Worm (Caenorhabditis elegans) whole organism, L4 larva: ENCODE results near the gene B0563.18.
A peak's percentile ranks its signal among the peaks of the same experiment; 100 is the strongest.

ENCODE experiments used
- F10B5.3 ChIP-seq: sonication (generic microtip); optimal IDR thresholded peaks from 2 replicates; lab custom pipeline; 2016; ENCODE audit warnings: mild to moderate bottlenecking, missing genetic modification characterization, missing compliant biosample characterization
- F26F4.8 ChIP-seq: fragments of 200-800 bp; sonication (Bioruptor generic); conservative IDR thresholded peaks from 2 replicates; pipeline ENCODE4 v1.3.6; 2022; ENCODE audit warnings: missing genetic modification characterization, missing compliant biosample characterization
- F37D6.2 ChIP-seq: sonication (generic microtip); optimal IDR thresholded peaks from 2 replicates; lab custom pipeline; 2016; ENCODE audit warnings: mild to moderate bottlenecking, missing genetic modification characterization, missing compliant biosample characterization
- F49E8.2 ChIP-seq: sonication (generic microtip); optimal IDR thresholded peaks from 2 replicates; lab custom pipeline; 2016; ENCODE audit warnings: missing compliant biosample characterization, mild to moderate bottlenecking, missing genetic modification characterization, borderline replicate concordance
- T20F7.1 ChIP-seq: fragments of 200-800 bp; sonication (Bioruptor generic); optimal IDR thresholded peaks from 2 replicates; lab custom pipeline; 2018; ENCODE audit warnings: mild to moderate bottlenecking, missing genetic modification characterization, missing compliant biosample characterization
- ZK337.2 ChIP-seq: fragments of 200-800 bp; sonication (Bioruptor generic); IDR thresholded peaks from 2 replicates; pipeline ENCODE4 v1.3.6; 2022; ENCODE audit warnings: missing genetic modification reagents, missing genetic modification characterization, missing compliant biosample characterization
- arid-1 ChIP-seq: fragments of 200-800 bp; sonication (Bioruptor generic); conservative IDR thresholded peaks from 2 replicates; pipeline ENCODE4 v1.3.6; 2022; ENCODE audit warnings: missing genetic modification reagents, missing genetic modification characterization, missing compliant biosample characterization
- ceh-20 ChIP-seq: fragments of 200-800 bp; sonication (Bioruptor generic); IDR thresholded peaks from 2 replicates; pipeline ENCODE4 v1.3.6; 2022; ENCODE audit warnings: missing genetic modification reagents, missing genetic modification characterization, missing compliant biosample characterization
- ceh-32 ChIP-seq: sonication (generic microtip); optimal IDR thresholded peaks from 2 replicates; lab custom pipeline; 2016; ENCODE audit warnings: mild to moderate bottlenecking, missing genetic modification characterization, missing compliant biosample characterization; ENCODE audit not compliant: poor library complexity
- ces-1 ChIP-seq: fragments of 150-350 bp; sonication (generic microtip); optimal IDR thresholded peaks from 4 replicates; lab custom pipeline; 2014; ENCODE audit warnings: missing biosample characterization, missing genetic modification reagents, missing genetic modification characterization
- ctbp-1 ChIP-seq: fragments of 200-800 bp; sonication (Bioruptor generic); IDR thresholded peaks from 2 replicates; pipeline ENCODE4 v1.3.6; 2022; ENCODE audit warnings: missing genetic modification reagents, missing genetic modification characterization, missing compliant biosample characterization
- daf-16 ChIP-seq, 3 experiments: sonication (generic microtip); optimal IDR thresholded peaks; 2 replicates each; lab custom pipeline; 2016 to 2017; ENCODE audit warnings: missing genetic modification characterization in 3 of 3, missing genetic modification reagents in 3 of 3, mild to moderate bottlenecking in 2 of 3, missing compliant biosample characterization in 2 of 3, missing biosample characterization in 1 of 3, moderate library complexity in 1 of 3
- daf-19 ChIP-seq: fragments of 200-800 bp; sonication (Bioruptor generic); conservative IDR thresholded peaks from 2 replicates; pipeline ENCODE4 v1.3.6; 2022; ENCODE audit warnings: missing genetic modification characterization, missing compliant biosample characterization
- dmd-6 ChIP-seq: fragments of 200-800 bp; sonication (Bioruptor generic); IDR thresholded peaks from 2 replicates; pipeline ENCODE4 v1.3.6; 2022; ENCODE audit warnings: missing genetic modification reagents, missing genetic modification characterization, missing compliant biosample characterization
- dmd-9 ChIP-seq: fragments of 200-800 bp; sonication (Bioruptor generic); IDR thresholded peaks from 2 replicates; pipeline ENCODE4 v1.3.6; 2022; ENCODE audit warnings: missing genetic modification reagents, missing genetic modification characterization, missing compliant biosample characterization
- dpl-1 ChIP-seq: fragments of 150-350 bp; optimal IDR thresholded peaks from 2 replicates; lab custom pipeline; 2014; ENCODE audit warnings: missing biosample characterization, missing genetic modification reagents, missing genetic modification characterization
- egl-27 ChIP-seq: sonication (generic microtip); optimal IDR thresholded peaks from 3 replicates; lab custom pipeline; 2017; ENCODE audit warnings: missing biosample characterization, missing genetic modification reagents, missing genetic modification characterization
- fkh-10 ChIP-seq: fragments of 150-350 bp; optimal IDR thresholded peaks from 2 replicates; lab custom pipeline; 2014; ENCODE audit warnings: missing biosample characterization, missing genetic modification reagents, missing genetic modification characterization
- hlh-11 ChIP-seq: fragments of 200-800 bp; sonication (Bioruptor generic); optimal IDR thresholded peaks from 2 replicates; lab custom pipeline; 2018; ENCODE audit warnings: mild to moderate bottlenecking, missing genetic modification characterization, missing compliant biosample characterization
- hlh-30 ChIP-seq: sonication (generic microtip); optimal IDR thresholded peaks from 2 replicates; lab custom pipeline; 2017; ENCODE audit warnings: antibody characterized with exemption, mild to moderate bottlenecking, missing genetic modification characterization, missing compliant biosample characterization; ENCODE audit not compliant: insufficient read depth
- lin-13 ChIP-seq: fragments of 150-350 bp; optimal IDR thresholded peaks from 2 replicates; lab custom pipeline; 2014; ENCODE audit warnings: missing biosample characterization, missing genetic modification reagents, missing genetic modification characterization
- lin-38 ChIP-seq: fragments of 200-800 bp; sonication (Bioruptor generic); IDR thresholded peaks from 2 replicates; pipeline ENCODE4 v1.3.6; 2022; ENCODE audit warnings: missing genetic modification reagents, missing genetic modification characterization, missing compliant biosample characterization
- lin-39 ChIP-seq: fragments of 150-350 bp; optimal IDR thresholded peaks from 2 replicates; lab custom pipeline; 2014; ENCODE audit warnings: missing biosample characterization, missing genetic modification reagents, missing genetic modification characterization
- lir-3 ChIP-seq: sonication (generic microtip); optimal IDR thresholded peaks from 2 replicates; lab custom pipeline; 2016; ENCODE audit warnings: mild to moderate bottlenecking, missing genetic modification characterization, missing compliant biosample characterization
- lsy-2 ChIP-seq, 2 experiments: fragments of 150-350 bp in 1 of 2; sonication (generic microtip) in 1 of 2; optimal IDR thresholded peaks; 2 replicates each; lab custom pipeline; 2014 to 2017; ENCODE audit warnings: missing biosample characterization in 2 of 2, missing genetic modification characterization in 2 of 2
- mdl-1 ChIP-seq, 2 experiments: fragments of 150-350 bp in 1 of 2; sonication (generic microtip) in 1 of 2; optimal IDR thresholded peaks; 2 replicates each; lab custom pipeline; 2014 to 2017; ENCODE audit warnings: missing biosample characterization in 2 of 2, missing genetic modification characterization in 2 of 2
- mep-1 ChIP-seq: fragments of 150-350 bp; sonication (generic microtip); optimal IDR thresholded peaks from 3 replicates; lab custom pipeline; 2014; ENCODE audit warnings: missing biosample characterization, missing genetic modification characterization
- mxl-3 ChIP-seq: fragments of 200-800 bp; sonication (Bioruptor generic); optimal IDR thresholded peaks from 2 replicates; lab custom pipeline; 2018; ENCODE audit warnings: mild to moderate bottlenecking, missing genetic modification characterization, missing compliant biosample characterization
- nhr-11 ChIP-seq: fragments of 150-350 bp; optimal IDR thresholded peaks from 2 replicates; lab custom pipeline; 2014; ENCODE audit warnings: missing biosample characterization, missing genetic modification characterization
- nhr-237 ChIP-seq: sonication (generic microtip); optimal IDR thresholded peaks from 2 replicates; lab custom pipeline; 2017; ENCODE audit warnings: missing biosample characterization, missing genetic modification characterization
- nhr-28 ChIP-seq: fragments of 150-350 bp; optimal IDR thresholded peaks from 2 replicates; lab custom pipeline; 2014; ENCODE audit warnings: missing biosample characterization, missing genetic modification characterization
- nhr-41 ChIP-seq: fragments of 200-800 bp; sonication (Bioruptor generic); IDR thresholded peaks from 2 replicates; pipeline ENCODE4 v1.3.6; 2022; ENCODE audit warnings: missing genetic modification reagents, missing genetic modification characterization, missing compliant biosample characterization
- nhr-48 ChIP-seq: sonication (generic microtip); optimal IDR thresholded peaks from 2 replicates; lab custom pipeline; 2016; ENCODE audit warnings: mild to moderate bottlenecking, missing genetic modification characterization, missing compliant biosample characterization
- nhr-6 ChIP-seq: fragments of 150-350 bp; optimal IDR thresholded peaks from 2 replicates; lab custom pipeline; 2014; ENCODE audit warnings: missing biosample characterization, missing genetic modification characterization
- nhr-77 ChIP-seq: fragments of 150-350 bp; optimal IDR thresholded peaks from 2 replicates; lab custom pipeline; 2014; ENCODE audit warnings: missing biosample characterization, missing genetic modification characterization
- php-3 ChIP-seq: fragments of 200-800 bp; sonication (Bioruptor generic); IDR thresholded peaks from 2 replicates; pipeline ENCODE4 v1.3.6; 2022; ENCODE audit warnings: missing genetic modification reagents, missing genetic modification characterization, missing compliant biosample characterization
- pqm-1 ChIP-seq: sonication (generic microtip); optimal IDR thresholded peaks from 2 replicates; lab custom pipeline; 2017; ENCODE audit warnings: missing biosample characterization, missing genetic modification characterization
- sdz-12 ChIP-seq: fragments of 200-800 bp; sonication (Bioruptor generic); optimal IDR thresholded peaks from 2 replicates; lab custom pipeline; 2018; ENCODE audit warnings: mild to moderate bottlenecking, missing genetic modification characterization, missing compliant biosample characterization
- set-16 ChIP-seq: fragments of 200-800 bp; sonication (Bioruptor generic); IDR thresholded peaks from 2 replicates; pipeline ENCODE4 v1.3.6; 2022; ENCODE audit warnings: missing genetic modification reagents, missing genetic modification characterization, missing compliant biosample characterization
- skn-1 ChIP-seq: fragments of 150-350 bp; optimal IDR thresholded peaks from 2 replicates; lab custom pipeline; 2014; ENCODE audit warnings: missing biosample characterization, missing genetic modification characterization
- snpc-1.2 ChIP-seq: fragments of 200-800 bp; sonication (Bioruptor generic); IDR thresholded peaks from 2 replicates; pipeline ENCODE4 v1.3.6; 2022; ENCODE audit warnings: missing genetic modification reagents, missing genetic modification characterization, missing compliant biosample characterization
- spr-1 ChIP-seq: sonication (generic microtip); optimal IDR thresholded peaks from 2 replicates; lab custom pipeline; 2016; ENCODE audit warnings: mild to moderate bottlenecking, missing genetic modification characterization, missing compliant biosample characterization
- spr-3 ChIP-seq: fragments of 200-800 bp; sonication (Bioruptor generic); optimal IDR thresholded peaks from 2 replicates; lab custom pipeline; 2018; ENCODE audit warnings: mild to moderate bottlenecking, missing genetic modification characterization, missing compliant biosample characterization
- tra-1 ChIP-seq: fragments of 200-800 bp; sonication (Bioruptor generic); IDR thresholded peaks from 2 replicates; pipeline ENCODE4 v1.3.6; 2022; ENCODE audit warnings: missing genetic modification reagents, missing genetic modification characterization, missing compliant biosample characterization
- vab-7 ChIP-seq: fragments of 200-800 bp; sonication (Bioruptor generic); IDR thresholded peaks from 2 replicates; pipeline ENCODE4 v1.3.6; 2022; ENCODE audit warnings: missing genetic modification reagents, missing genetic modification characterization, missing compliant biosample characterization
- zag-1 ChIP-seq: fragments of 150-350 bp; optimal IDR thresholded peaks from 2 replicates; lab custom pipeline; 2014; ENCODE audit warnings: missing biosample characterization, missing genetic modification characterization
- zfp-3 ChIP-seq: fragments of 200-800 bp; sonication (Bioruptor generic); conservative IDR thresholded peaks from 2 replicates; pipeline ENCODE4 v1.3.6; 2022; ENCODE audit warnings: missing genetic modification reagents, missing genetic modification characterization, missing compliant biosample characterization
- zip-2 ChIP-seq: fragments of 150-350 bp; optimal IDR thresholded peaks from 2 replicates; lab custom pipeline; 2014; ENCODE audit warnings: missing biosample characterization, missing genetic modification characterization
- ztf-7 ChIP-seq: fragments of 150-350 bp; optimal IDR thresholded peaks from 2 replicates; lab custom pipeline; 2014; ENCODE audit warnings: missing biosample characterization, missing genetic modification characterization

The B0563.18 gene

DNA sequence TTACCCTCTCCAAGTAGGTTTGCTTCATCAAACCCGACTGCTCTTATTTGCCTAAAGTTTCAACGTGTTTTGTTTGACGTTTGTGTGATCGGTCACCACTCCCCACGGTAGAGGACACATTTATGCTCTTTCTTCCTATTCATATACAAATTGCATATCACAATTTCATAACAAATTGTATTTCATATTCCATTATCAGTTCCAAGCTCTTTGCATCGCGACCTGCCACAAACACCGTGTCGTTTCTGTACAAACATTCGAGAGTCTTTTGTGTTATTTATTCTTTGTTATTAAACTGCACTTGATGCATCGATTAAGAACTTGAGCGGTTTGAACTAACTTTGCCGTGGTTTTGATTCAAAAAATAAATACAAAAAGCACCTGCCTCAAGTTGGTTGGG, 37.7 kb downstream of the B0563.18 start (continued):
- no peak for TF ChIP-seq egl-27 (tag; lab: Kevin White, UChicago)
- TF ChIP-seq daf-16 (GFP tag; optimal IDR thresholded peaks at IDR 0.05; lab: Kevin White, UChicago), result no peak
- TF ChIP-seq daf-16 (tag; optimal IDR thresholded peaks at IDR 0.05; lab: Kevin White, UChicago), result peak; percentile 82
- no peak for TF ChIP-seq dpl-1 (GFP tag; lab: Kevin White, UChicago)
- TF ChIP-seq nhr-48 (tag; lab: Kevin White, UChicago), result peak; percentile 11
- TF ChIP-seq F49E8.2 (tag; lab: Kevin White, UChicago), result no peak
- TF ChIP-seq nhr-41 (GFP tag; lab: Robert Waterston, UW), result no peak
- TF ChIP-seq spr-1, result no peak
- peak; percentile 61 for TF ChIP-seq nhr-28
- TF ChIP-seq T20F7.1 (GFP tag; lab: Kevin White, UChicago), result no peak

DNA sequence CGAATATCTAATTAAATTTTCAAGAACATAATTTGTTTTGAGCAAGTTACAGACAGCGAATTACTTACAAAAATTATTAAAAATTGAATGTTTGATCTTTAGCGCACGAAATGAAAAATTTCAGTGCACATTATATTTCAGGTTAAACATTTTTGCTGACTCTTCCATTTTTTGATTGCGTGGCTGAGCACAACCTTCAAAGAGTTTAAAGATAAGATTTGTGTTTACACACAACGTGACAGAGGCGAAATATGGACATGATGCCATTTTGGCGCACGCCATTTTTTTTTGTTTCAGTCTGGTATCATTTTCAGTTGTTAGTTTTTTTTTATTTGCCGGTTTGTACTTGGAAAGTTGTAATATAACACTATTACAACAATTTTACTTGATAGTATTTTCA, 40.3 kb downstream of the B0563.18 start:
- TF ChIP-seq spr-1, result no peak
- TF ChIP-seq ZK337.2 (GFP tag; lab: Robert Waterston, UW), result no peak
- TF ChIP-seq lin-38 (GFP tag; lab: Robert Waterston, UW), result no peak
- peak; percentile 40 for TF ChIP-seq hlh-11 (tag; lab: Kevin White, UChicago)
- TF ChIP-seq fkh-10 (GFP tag; lab: Kevin White, UChicago), result no peak
- TF ChIP-seq nhr-6, result no peak
- peak; percentile 55 for TF ChIP-seq nhr-77
- TF ChIP-seq ctbp-1 (GFP tag; lab: Robert Waterston, UW), result no peak
- no peak for TF ChIP-seq arid-1 (GFP tag; lab: Robert Waterston, UW)
- TF ChIP-seq mep-1 (tag; lab: Kevin White, UChicago), result no peak
- no peak for TF ChIP-seq tra-1 (GFP tag; lab: Robert Waterston, UW)
- TF ChIP-seq nhr-41 (GFP tag; lab: Robert Waterston, UW), result no peak
- no peak for TF ChIP-seq F37D6.2 (tag; lab: Kevin White, UChicago)
- TF ChIP-seq snpc-1.2, result no peak
- TF ChIP-seq pqm-1 (tag; lab: Kevin White, UChicago), result peak; percentile 88
- TF ChIP-seq lsy-2 (tag; optimal IDR thresholded peaks at IDR 0.05; lab: Kevin White, UChicago), result no peak
- peak; percentile 69 for TF ChIP-seq nhr-28
- no peak for TF ChIP-seq zfp-3 (GFP tag; lab: Robert Waterston, UW)
- no peak for TF ChIP-seq lin-39 (tag; lab: Kevin White, UChicago)
- TF ChIP-seq ceh-32 (tag; lab: Kevin White, UChicago), result no peak
- no peak for TF ChIP-seq ceh-20
- no peak for TF ChIP-seq daf-16 (GFP tag; optimal IDR thresholded peaks at IDR 0.05; lab: Kevin White, UChicago)
- TF ChIP-seq daf-16 (tag; optimal IDR thresholded peaks at IDR 0.05; lab: Kevin White, UChicago), result peak; percentile 86
- TF ChIP-seq spr-3 (GFP tag; lab: Kevin White, UChicago), result no peak
- TF ChIP-seq F10B5.3 (tag; lab: Kevin White, UChicago), result no peak
- no peak for TF ChIP-seq nhr-11 (tag; lab: Kevin White, UChicago)
- no peak for TF ChIP-seq zag-1
- TF ChIP-seq F26F4.8 (GFP tag; lab: Robert Waterston, UW), result no peak
- no peak for TF ChIP-seq dmd-9 (GFP tag; lab: Robert Waterston, UW)
- no peak for TF ChIP-seq zip-2 (tag; lab: Kevin White, UChicago)
- TF ChIP-seq hlh-30, result peak; percentile 20
- TF ChIP-seq mxl-3 (GFP tag; lab: Kevin White, UChicago), result peak; percentile 48
- TF ChIP-seq nhr-48 (tag; lab: Kevin White, UChicago), result no peak
- no peak for TF ChIP-seq sdz-12 (GFP tag; lab: Kevin White, UChicago)
- no peak for TF ChIP-seq lin-13 (GFP tag; lab: Kevin White, UChicago)
- no peak for TF ChIP-seq nhr-237
- no peak for TF ChIP-seq vab-7 (GFP tag; lab: Robert Waterston, UW)
- TF ChIP-seq dmd-6 (GFP tag; lab: Robert Waterston, UW), result peak; percentile 78
- no peak for TF ChIP-seq ztf-7 (tag; lab: Kevin White, UChicago)
- TF ChIP-seq mdl-1 (tag; optimal IDR thresholded peaks at IDR 0.05; lab: Kevin White, UChicago), result peak in 1 of 2 experiments; percentile 53
- no peak for TF ChIP-seq set-16
- TF ChIP-seq skn-1 (tag; lab: Kevin White, UChicago), result no peak
- TF ChIP-seq lir-3 (tag; lab: Kevin White, UChicago), result no peak
- no peak for TF ChIP-seq daf-19 (GFP tag; lab: Robert Waterston, UW)
- no peak for TF ChIP-seq T20F7.1 (GFP tag; lab: Kevin White, UChicago)
- TF ChIP-seq ces-1 (GFP tag; lab: Kevin White, UChicago), result no peak
- no peak for TF ChIP-seq php-3 (GFP tag; lab: Robert Waterston, UW)
